Fruit fly (Drosophila melanogaster) whole organism, embryonic: Measurements from ENCODE around the gene CG6136.
A peak's percentile ranks its signal among the peaks of the same experiment; 100 is the strongest.

ENCODE experiments used
- Atf-2 ChIP-seq: fragments of 200-800 bp; sonication (Bioruptor generic); optimal IDR thresholded peaks from 2 replicates; lab custom pipeline; 2016; ENCODE audit warnings: missing biosample characterization, missing genetic modification characterization
- Atf6 ChIP-seq: fragments of 200-800 bp; sonication (Bioruptor generic); IDR thresholded peaks from 2 replicates; pipeline ENCODE4 v1.3.6; 2022; ENCODE audit warnings: missing biosample characterization, missing genetic modification characterization
- B-H1 ChIP-seq: fragments of 200-800 bp; sonication (Bioruptor generic); IDR thresholded peaks from 3 replicates; pipeline ENCODE4 v1.3.6; 2022; ENCODE audit warnings: missing biosample characterization, missing genetic modification characterization
- Blimp-1 ChIP-seq: fragments of 200-800 bp; sonication (Bioruptor generic); optimal IDR thresholded peaks from 3 replicates; lab custom pipeline; 2018; ENCODE audit warnings: missing biosample characterization, missing genetic modification characterization, mild to moderate bottlenecking, moderate library complexity, missing genetic modification reagents
- CG10147 ChIP-seq: fragments of 200-800 bp; sonication (Bioruptor generic); optimal IDR thresholded peaks from 2 replicates; lab custom pipeline; 2019; ENCODE audit warnings: missing biosample characterization, mild to moderate bottlenecking, missing genetic modification characterization, moderate library complexity
- CG12155 ChIP-seq: fragments of 200-800 bp; sonication (Bioruptor generic); optimal IDR thresholded peaks from 3 replicates; lab custom pipeline; 2016; ENCODE audit warnings: missing biosample characterization, missing genetic modification characterization
- CG17612 ChIP-seq: fragments of 200-800 bp; sonication (Bioruptor generic); IDR thresholded peaks from 2 replicates; pipeline ENCODE4 v1.3.6; 2022; ENCODE audit warnings: missing biosample characterization, missing genetic modification characterization
- CG18619 ChIP-seq: fragments of 200-800 bp; sonication (Bioruptor generic); optimal IDR thresholded peaks from 3 replicates; lab custom pipeline; 2017; ENCODE audit warnings: missing biosample characterization, mild to moderate bottlenecking, missing genetic modification characterization
- CG31224 ChIP-seq: fragments of 200-800 bp; sonication (Bioruptor generic); IDR thresholded peaks from 2 replicates; pipeline ENCODE4 v1.3.6; 2022; ENCODE audit warnings: missing biosample characterization, missing genetic modification characterization
- CG4617 ChIP-seq: fragments of 200-800 bp; sonication (Bioruptor generic); optimal IDR thresholded peaks from 3 replicates; lab custom pipeline; 2016; ENCODE audit warnings: missing biosample characterization, missing genetic modification characterization, borderline replicate concordance
- CG6683 ChIP-seq: fragments of 200-800 bp; sonication (Bioruptor generic); optimal IDR thresholded peaks from 2 replicates; lab custom pipeline; 2017; ENCODE audit warnings: missing biosample characterization, mild to moderate bottlenecking, missing genetic modification characterization, missing genetic modification reagents
- CG8290 ChIP-seq, 3 experiments: fragments of 200-800 bp; sonication (Bioruptor generic); optimal IDR thresholded peaks; 2 replicates each; lab custom pipeline; 2016 to 2019; ENCODE audit warnings: missing biosample characterization in 3 of 3, missing genetic modification characterization in 3 of 3, mild to moderate bottlenecking in 2 of 3, moderate library complexity in 1 of 3
- Deaf1 ChIP-seq: fragments of 200-800 bp; optimal IDR thresholded peaks from 3 replicates; lab custom pipeline; 2019; ENCODE audit warnings: missing biosample characterization, mild to moderate bottlenecking, missing genetic modification characterization, moderate library complexity
- Dref ChIP-seq: fragments of 200-800 bp; sonication (Bioruptor generic); IDR thresholded peaks from 2 replicates; pipeline ENCODE4 v1.3.6; 2022; ENCODE audit warnings: missing biosample characterization, missing genetic modification characterization
- GATAe ChIP-seq: fragments of 200-800 bp; sonication (Bioruptor generic); conservative IDR thresholded peaks from 2 replicates; pipeline ENCODE4 v1.3.6; 2022; ENCODE audit warnings: missing biosample characterization, missing genetic modification characterization
- HLH3B ChIP-seq: fragments of 200-800 bp; sonication (Bioruptor generic); IDR thresholded peaks from 2 replicates; pipeline ENCODE4 v1.3.6; 2022; ENCODE audit warnings: missing biosample characterization, missing genetic modification characterization
- HLHmδ ChIP-seq: fragments of 200-800 bp; sonication (Bioruptor generic); optimal IDR thresholded peaks from 2 replicates; lab custom pipeline; 2018; ENCODE audit warnings: missing biosample characterization, mild to moderate bottlenecking, missing genetic modification characterization, moderate library complexity
- Hand ChIP-seq: fragments of 200-800 bp; sonication (Bioruptor generic); optimal IDR thresholded peaks from 2 replicates; lab custom pipeline; 2017; ENCODE audit warnings: mild to moderate bottlenecking, missing biosample characterization, missing genetic modification reagents, missing genetic modification characterization
- HmgD ChIP-seq: fragments of 200-800 bp; sonication (Bioruptor generic); optimal IDR thresholded peaks from 3 replicates; lab custom pipeline; 2016; ENCODE audit warnings: missing biosample characterization, missing genetic modification characterization
- HmgZ ChIP-seq: fragments of 200-800 bp; sonication (Bioruptor generic); optimal IDR thresholded peaks from 2 replicates; lab custom pipeline; 2018; ENCODE audit warnings: missing biosample characterization, mild to moderate bottlenecking, missing genetic modification characterization
- Hmx ChIP-seq: fragments of 200-800 bp; sonication (Bioruptor generic); optimal IDR thresholded peaks from 2 replicates; lab custom pipeline; 2016; ENCODE audit warnings: missing biosample characterization, missing genetic modification characterization
- Hr51 ChIP-seq, 2 experiments: fragments of 200-800 bp; sonication (Bioruptor generic); optimal IDR thresholded peaks; 2 replicates in 1 of 2; 3 replicates in 1 of 2; lab custom pipeline; 2016 to 2018; ENCODE audit warnings: missing biosample characterization in 2 of 2, missing genetic modification characterization in 2 of 2, mild to moderate bottlenecking in 1 of 2, moderate library complexity in 1 of 2
- Meics ChIP-seq: fragments of 200-800 bp; sonication (Bioruptor generic); optimal IDR thresholded peaks from 2 replicates; lab custom pipeline; 2017; ENCODE audit warnings: missing biosample characterization, mild to moderate bottlenecking, missing genetic modification characterization
- Neu2 ChIP-seq: fragments of 200-800 bp; sonication (Bioruptor generic); optimal IDR thresholded peaks from 3 replicates; lab custom pipeline; 2016; ENCODE audit warnings: missing biosample characterization, missing genetic modification characterization, borderline replicate concordance
- Nf-YC ChIP-seq: fragments of 200-800 bp; optimal IDR thresholded peaks from 3 replicates; lab custom pipeline; 2019; ENCODE audit warnings: missing biosample characterization, mild to moderate bottlenecking, missing genetic modification characterization, moderate library complexity
- PHDP ChIP-seq: fragments of 200-800 bp; sonication (Bioruptor generic); optimal IDR thresholded peaks from 3 replicates; lab custom pipeline; 2018; ENCODE audit warnings: missing biosample characterization, mild to moderate bottlenecking, missing genetic modification characterization, moderate library complexity
- Scr ChIP-seq: fragments of 200-800 bp; sonication (Bioruptor generic); IDR thresholded peaks from 2 replicates; pipeline ENCODE4 v1.3.6; 2022; ENCODE audit warnings: missing biosample characterization, missing genetic modification characterization; ENCODE audit not compliant: partially characterized antibody
- Sry-δ ChIP-seq: fragments of 200-800 bp; sonication (Bioruptor generic); optimal IDR thresholded peaks from 2 replicates; lab custom pipeline; 2016; ENCODE audit warnings: missing biosample characterization, missing genetic modification characterization
- Xrp1 ChIP-seq: fragments of 200-800 bp; sonication (Bioruptor generic); IDR thresholded peaks from 2 replicates; pipeline ENCODE4 v1.3.6; 2022; ENCODE audit warnings: missing biosample characterization, missing genetic modification characterization
- abd-A ChIP-seq: fragments of 200-800 bp; sonication (Bioruptor generic); optimal IDR thresholded peaks from 3 replicates; lab custom pipeline; 2019; ENCODE audit warnings: missing biosample characterization, mild to moderate bottlenecking, missing genetic modification characterization, moderate library complexity
- al ChIP-seq: fragments of 200-800 bp; sonication (Bioruptor generic); IDR thresholded peaks from 2 replicates; pipeline ENCODE4 v1.3.6; 2022; ENCODE audit warnings: missing biosample characterization, missing genetic modification characterization
- chn ChIP-seq: fragments of 200-800 bp; sonication (Bioruptor generic); optimal IDR thresholded peaks from 2 replicates; lab custom pipeline; 2016; ENCODE audit warnings: missing biosample characterization, missing genetic modification characterization
- crp ChIP-seq, 2 experiments: fragments of 200-800 bp; sonication (Bioruptor generic); optimal IDR thresholded peaks; 2 replicates in 1 of 2; 3 replicates in 1 of 2; lab custom pipeline; 2017; ENCODE audit warnings: missing biosample characterization in 2 of 2, missing genetic modification characterization in 2 of 2, mild to moderate bottlenecking in 1 of 2, moderate library complexity in 1 of 2
- dpn ChIP-seq, 2 experiments: fragments of 200-800 bp; sonication (Bioruptor generic); optimal IDR thresholded peaks; 3 replicates each; lab custom pipeline; 2016; ENCODE audit warnings: missing biosample characterization in 2 of 2, missing genetic modification characterization in 2 of 2
- exex ChIP-seq: fragments of 200-800 bp; sonication (Bioruptor generic); optimal IDR thresholded peaks from 4 replicates; lab custom pipeline; 2018; ENCODE audit warnings: missing biosample characterization, mild to moderate bottlenecking, missing genetic modification characterization, moderate library complexity
- grau ChIP-seq: fragments of 200-800 bp; optimal IDR thresholded peaks from 3 replicates; lab custom pipeline; 2019; ENCODE audit warnings: missing biosample characterization, mild to moderate bottlenecking, missing genetic modification characterization, moderate library complexity
- grn ChIP-seq: fragments of 200-800 bp; sonication (Bioruptor generic); optimal IDR thresholded peaks from 3 replicates; lab custom pipeline; 2017; ENCODE audit warnings: missing biosample characterization, missing genetic modification characterization
- gsb ChIP-seq: fragments of 200-800 bp; sonication (Bioruptor generic); IDR thresholded peaks from 2 replicates; pipeline ENCODE4 v1.3.6; 2022; ENCODE audit warnings: missing biosample characterization, missing genetic modification characterization
- gt ChIP-seq: fragments of 200-800 bp; sonication (Bioruptor generic); IDR thresholded peaks from 2 replicates; pipeline ENCODE4 v1.3.6; 2022; ENCODE audit warnings: missing biosample characterization, missing genetic modification characterization
- inv ChIP-seq: fragments of 200-800 bp; sonication (Bioruptor generic); IDR thresholded peaks from 2 replicates; pipeline ENCODE4 v1.3.6; 2022; ENCODE audit warnings: missing biosample characterization, missing genetic modification characterization; ENCODE audit not compliant: partially characterized antibody
- lab ChIP-seq: fragments of 200-800 bp; sonication (Bioruptor generic); optimal IDR thresholded peaks from 3 replicates; lab custom pipeline; 2017; ENCODE audit warnings: missing biosample characterization, missing genetic modification characterization, mild to moderate bottlenecking, moderate library complexity, missing genetic modification reagents
- luna ChIP-seq: fragments of 200-800 bp; sonication (Bioruptor generic); optimal IDR thresholded peaks from 2 replicates; lab custom pipeline; 2016; ENCODE audit warnings: missing biosample characterization, missing genetic modification characterization
- nerfin-1 ChIP-seq: fragments of 200-800 bp; sonication (Bioruptor generic); optimal IDR thresholded peaks from 3 replicates; lab custom pipeline; 2019; ENCODE audit warnings: missing biosample characterization, mild to moderate bottlenecking, missing genetic modification characterization, moderate library complexity
- onecut ChIP-seq: fragments of 200-800 bp; sonication (Bioruptor generic); IDR thresholded peaks from 2 replicates; pipeline ENCODE4 v1.3.6; 2022; ENCODE audit warnings: missing biosample characterization, missing genetic modification characterization
- pho ChIP-seq: fragments of 200-800 bp; sonication (Bioruptor generic); optimal IDR thresholded peaks from 2 replicates; lab custom pipeline; 2016; ENCODE audit warnings: missing biosample characterization, missing genetic modification characterization
- shn ChIP-seq: fragments of 200-800 bp; sonication (Bioruptor generic); optimal IDR thresholded peaks from 3 replicates; lab custom pipeline; 2016; ENCODE audit warnings: missing biosample characterization, missing genetic modification characterization
- sob ChIP-seq: fragments of 200-800 bp; sonication (Bioruptor generic); IDR thresholded peaks from 2 replicates; pipeline ENCODE4 v1.3.6; 2022; ENCODE audit warnings: missing biosample characterization, missing genetic modification characterization
- vvl ChIP-seq: fragments of 200-800 bp; sonication (Bioruptor generic); IDR thresholded peaks from 2 replicates; pipeline ENCODE4 v1.3.6; 2022; ENCODE audit warnings: missing biosample characterization, missing genetic modification characterization
- zen2 ChIP-seq: fragments of 200-800 bp; sonication (Bioruptor generic); IDR thresholded peaks from 3 replicates; pipeline ENCODE4 v1.3.6; 2022; ENCODE audit warnings: missing biosample characterization, missing genetic modification characterization; ENCODE audit not compliant: partially characterized antibody

Gene CG6136

DNA sequence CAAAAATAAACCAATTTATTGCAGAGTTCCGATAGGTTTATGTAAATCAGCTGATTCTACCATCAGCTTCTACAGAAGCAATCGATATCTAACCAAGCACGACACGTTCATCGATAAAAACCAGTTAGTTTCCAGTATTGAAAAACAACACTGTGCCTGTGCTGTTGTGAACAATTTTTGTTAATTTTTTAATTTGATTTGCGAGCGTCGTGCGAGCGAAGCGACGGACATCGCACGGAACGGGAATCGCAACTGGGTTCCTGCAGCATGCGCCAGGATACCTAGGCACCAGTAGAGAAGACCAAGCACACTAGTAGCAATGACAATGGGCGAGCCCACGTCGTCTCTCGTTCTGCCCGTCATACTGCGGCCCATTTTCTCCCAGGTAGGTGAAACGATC, at the start of gene CG6136, which contains the start of gene Ccm3 (continued):
- TF ChIP-seq luna (GFP tag; lab: Kevin White, UChicago) (peak; percentile 22), HLH3B (GFP tag; lab: Robert Waterston, UW) (0 out of 2 replicates have a peak, but pooled peaks have one; percentile 26), CG31224 (no peak), CG4617 (GFP tag; lab: Kevin White, UChicago) (peak; percentile 88), al (GFP tag; lab: Robert Waterston, UW) (peak; percentile 52; the same call in 1 of the 2 replicates), CG10147 (GFP tag; lab: Kevin White, UChicago) (peak; percentile 48), Hand (GFP tag; lab: Kevin White, UChicago) (no peak), inv (peak; percentile 81), Sry-δ (GFP tag; lab: Kevin White, UChicago) (peak; percentile 80), Deaf1 (peak; percentile 50), CG8290 (GFP tag; optimal IDR thresholded peaks at IDR 0.05; lab: Kevin White, UChicago) (no peak), CG8290 (tag; optimal IDR thresholded peaks at IDR 0.05; lab: Kevin White, UChicago) (peak in 1 of 2 experiments; percentile 69), dpn (GFP tag; optimal IDR thresholded peaks at IDR 0.05; lab: Kevin White, UChicago) (peak; percentile 54 to 55), zen2 (peak; percentile 93), pho (GFP tag; lab: Kevin White, UChicago) (peak; percentile 37), Atf6 (GFP tag; lab: Robert Waterston, UW) (0 out of 2 replicates have a peak, but pooled peaks have one; percentile 13), Meics (GFP tag; lab: Kevin White, UChicago) (peak; percentile 45), Dref (GFP tag; lab: Robert Waterston, UW) (peak; percentile 97), HLHmδ (GFP tag; lab: Kevin White, UChicago) (no peak), CG17612 (GFP tag; lab: Robert Waterston, UW) (no peak), Scr (GFP tag; lab: Robert Waterston, UW) (peak; percentile 91), CG18619 (peak; percentile 11), Xrp1 (GFP tag; lab: Robert Waterston, UW) (peak; percentile 35; the same call in 1 of the 2 replicates), Hmx (no peak), HmgD (GFP tag; lab: Kevin White, UChicago) (peak; percentile 49), shn (GFP tag; lab: Kevin White, UChicago) (peak; percentile 12), vvl (GFP tag; lab: Robert Waterston, UW) (peak; percentile 91), Atf-2 (GFP tag; lab: Kevin White, UChicago) (no peak), CG6683 (GFP tag; lab: Kevin White, UChicago) (peak; percentile 26), crp (GFP tag; optimal IDR thresholded peaks at IDR 0.05; lab: Kevin White, UChicago) (peak; percentile 56 to 93), gsb (GFP tag; lab: Robert Waterston, UW) (0 out of 2 replicates have a peak, but pooled peaks have one; percentile 30), exex (tag; lab: Kevin White, UChicago) (peak; percentile 43), B-H1 (GFP tag; lab: Robert Waterston, UW) (no peak), nerfin-1 (tag; lab: Kevin White, UChicago) (peak; percentile 4), Blimp-1 (GFP tag; lab: Kevin White, UChicago) (no peak), sob (GFP tag; lab: Robert Waterston, UW) (peak; percentile 84), GATAe (no peak), chn (peak; percentile 17), grn (GFP tag; lab: Kevin White, UChicago) (no peak), grau (tag; lab: Kevin White, UChicago) (peak; percentile 54), lab (GFP tag; lab: Kevin White, UChicago) (peak; percentile 61), abd-A (no peak), onecut (GFP tag; lab: Robert Waterston, UW) (no peak), Neu2 (peak; percentile 23), CG12155 (GFP tag; lab: Kevin White, UChicago) (peak; percentile 42), gt (GFP tag; lab: Robert Waterston, UW) (no peak), Hr51 (GFP tag; optimal IDR thresholded peaks at IDR 0.05; lab: Kevin White, UChicago) (peak in 1 of 2 experiments; percentile 23), Nf-YC (tag; lab: Kevin White, UChicago) (peak; percentile 46), PHDP (peak; percentile 28), HmgZ (tag; lab: Kevin White, UChicago) (peak; percentile 82)
